Worm (Caenorhabditis elegans) whole organism, L1 larva: ENCODE data around the gene pitr-1.

Experiments
- C16A3.4 ChIP-seq: fragments of 150-350 bp; optimal IDR thresholded peaks from 2 replicates; lab custom pipeline; 2014; ENCODE audit warnings: missing biosample characterization, missing genetic modification characterization
- C34B4.2 ChIP-seq: sonication (generic microtip); optimal IDR thresholded peaks from 2 replicates; lab custom pipeline; 2017; ENCODE audit warnings: mild to moderate bottlenecking, missing genetic modification characterization, missing compliant biosample characterization
- Y116A8C.19 ChIP-seq: sonication (generic microtip); optimal IDR thresholded peaks from 2 replicates; lab custom pipeline; 2016; ENCODE audit warnings: missing compliant biosample characterization, missing genetic modification characterization, borderline replicate concordance
- aha-1 ChIP-seq: fragments of 150-350 bp; optimal IDR thresholded peaks from 2 replicates; lab custom pipeline; 2014; ENCODE audit warnings: missing biosample characterization, missing genetic modification characterization
- alr-1 ChIP-seq: fragments of 200-800 bp; sonication (Bioruptor generic); optimal IDR thresholded peaks from 2 replicates; lab custom pipeline; 2018; ENCODE audit warnings: borderline replicate concordance, mild to moderate bottlenecking, missing genetic modification characterization, missing compliant biosample characterization
- aly-2 ChIP-seq: fragments of 150-350 bp; optimal IDR thresholded peaks from 2 replicates; lab custom pipeline; 2014; ENCODE audit warnings: missing biosample characterization, missing genetic modification characterization
- ama-1 ChIP-seq: fragments of 150-350 bp; optimal IDR thresholded peaks from 2 replicates; lab custom pipeline; 2014
- blmp-1 ChIP-seq: fragments of 150-350 bp; optimal IDR thresholded peaks from 2 replicates; lab custom pipeline; 2014; ENCODE audit warnings: missing biosample characterization, missing genetic modification characterization
- dsc-1 ChIP-seq: sonication (generic microtip); optimal IDR thresholded peaks from 2 replicates; lab custom pipeline; 2016; ENCODE audit warnings: mild to moderate bottlenecking, missing genetic modification characterization, missing compliant biosample characterization
- efl-1 ChIP-seq, 4 experiments: fragments of 150-350 bp; optimal IDR thresholded peaks in 3 of 4; peaks in 1 of 4; 1 replicate in 1 of 4; 2 replicates in 3 of 4; lab custom pipeline; 2014; ENCODE audit warnings: missing biosample characterization in 2 of 4, missing genetic modification characterization in 2 of 4, missing genetic modification reagents in 2 of 4
- fkh-8 ChIP-seq: sonication (generic microtip); optimal IDR thresholded peaks from 2 replicates; lab custom pipeline; 2016; ENCODE audit warnings: mild to moderate bottlenecking, missing genetic modification characterization, missing compliant biosample characterization
- hpl-2 ChIP-seq: fragments of 150-350 bp; optimal IDR thresholded peaks from 2 replicates; lab custom pipeline; 2014; ENCODE audit warnings: missing biosample characterization, missing genetic modification reagents, missing genetic modification characterization
- irx-1 ChIP-seq: sonication (generic microtip); optimal IDR thresholded peaks from 2 replicates; lab custom pipeline; 2016; ENCODE audit warnings: missing genetic modification characterization, missing compliant biosample characterization
- jun-1 ChIP-seq: fragments of 150-350 bp; optimal IDR thresholded peaks from 2 replicates; lab custom pipeline; 2014; ENCODE audit warnings: missing biosample characterization, missing genetic modification reagents, missing genetic modification characterization
- lin-14 ChIP-seq: fragments of 200-800 bp; sonication (Bioruptor generic); optimal IDR thresholded peaks from 2 replicates; lab custom pipeline; 2018; ENCODE audit warnings: mild to moderate bottlenecking, missing genetic modification characterization, moderate library complexity, missing compliant biosample characterization
- lin-35 ChIP-seq, 2 experiments: fragments of 150-350 bp; optimal IDR thresholded peaks; 2 replicates each; lab custom pipeline; 2014; ENCODE audit warnings: missing biosample characterization in 2 of 2, missing genetic modification characterization in 2 of 2, missing genetic modification reagents in 2 of 2
- lir-3 ChIP-seq: sonication (generic microtip); optimal IDR thresholded peaks from 2 replicates; lab custom pipeline; 2016; ENCODE audit warnings: mild to moderate bottlenecking, missing genetic modification characterization, moderate library complexity, missing compliant biosample characterization; ENCODE audit not compliant: poor library complexity
- lsy-2 ChIP-seq, 2 experiments: fragments of 150-350 bp; optimal IDR thresholded peaks; 2 replicates each; lab custom pipeline; 2014; ENCODE audit warnings: missing biosample characterization in 2 of 2, missing genetic modification characterization in 2 of 2
- mab-9 ChIP-seq: fragments of 200-800 bp; sonication (Bioruptor generic); IDR thresholded peaks from 2 replicates; pipeline ENCODE4 v1.3.6; 2022; ENCODE audit warnings: missing genetic modification reagents, missing genetic modification characterization, missing compliant biosample characterization
- nhr-12 ChIP-seq: sonication (generic microtip); optimal IDR thresholded peaks from 2 replicates; lab custom pipeline; 2017; ENCODE audit warnings: missing biosample characterization, missing genetic modification characterization
- nhr-19 ChIP-seq: fragments of 200-800 bp; sonication (Bioruptor generic); conservative IDR thresholded peaks from 2 replicates; pipeline ENCODE4 v1.3.6; 2022; ENCODE audit warnings: missing genetic modification characterization, missing compliant biosample characterization
- nhr-20 ChIP-seq: sonication (generic microtip); optimal IDR thresholded peaks from 2 replicates; lab custom pipeline; 2016; ENCODE audit warnings: mild to moderate bottlenecking, missing genetic modification characterization, missing compliant biosample characterization
- nhr-71 ChIP-seq: sonication (generic microtip); optimal IDR thresholded peaks from 2 replicates; lab custom pipeline; 2016; ENCODE audit warnings: mild to moderate bottlenecking, missing genetic modification characterization, moderate library complexity, missing compliant biosample characterization
- nhr-77 ChIP-seq: fragments of 150-350 bp; optimal IDR thresholded peaks from 2 replicates; lab custom pipeline; 2014; ENCODE audit warnings: missing biosample characterization, missing genetic modification characterization
- nhr-90 ChIP-seq: sonication (generic microtip); optimal IDR thresholded peaks from 2 replicates; lab custom pipeline; 2016; ENCODE audit warnings: mild to moderate bottlenecking, missing genetic modification characterization, missing compliant biosample characterization; ENCODE audit not compliant: poor library complexity
- pag-3 ChIP-seq: sonication (generic microtip); optimal IDR thresholded peaks from 2 replicates; lab custom pipeline; 2017; ENCODE audit warnings: missing genetic modification characterization, mild to moderate bottlenecking, missing compliant biosample characterization, antibody characterized with exemption, borderline replicate concordance; ENCODE audit not compliant: insufficient read depth
- rnt-1 ChIP-seq: sonication (generic microtip); optimal IDR thresholded peaks from 2 replicates; lab custom pipeline; 2016; ENCODE audit warnings: mild to moderate bottlenecking, missing genetic modification characterization, moderate library complexity, missing compliant biosample characterization
- snpc-4 ChIP-seq: fragments of 150-350 bp; optimal IDR thresholded peaks from 2 replicates; lab custom pipeline; 2014; ENCODE audit warnings: missing biosample characterization, missing genetic modification characterization
- snu-23 ChIP-seq: sonication (generic microtip); optimal IDR thresholded peaks from 2 replicates; lab custom pipeline; 2016; ENCODE audit warnings: missing genetic modification characterization, missing compliant biosample characterization
- sox-4 ChIP-seq: sonication (generic microtip); optimal IDR thresholded peaks from 2 replicates; lab custom pipeline; 2016; ENCODE audit warnings: missing genetic modification characterization, missing compliant biosample characterization
- sptf-1 ChIP-seq: fragments of 150-350 bp; optimal IDR thresholded peaks from 2 replicates; lab custom pipeline; 2014; ENCODE audit warnings: missing biosample characterization, missing genetic modification characterization
- sup-37 ChIP-seq: fragments of 200-800 bp; sonication (Bioruptor generic); optimal IDR thresholded peaks from 2 replicates; lab custom pipeline; 2018; ENCODE audit warnings: mild to moderate bottlenecking, missing genetic modification characterization, missing compliant biosample characterization
- swsn-7 ChIP-seq: sonication (generic microtip); optimal IDR thresholded peaks from 2 replicates; lab custom pipeline; 2016; ENCODE audit warnings: missing genetic modification characterization, missing compliant biosample characterization
- tbx-2 ChIP-seq: sonication (generic microtip); optimal IDR thresholded peaks from 2 replicates; lab custom pipeline; 2016; ENCODE audit warnings: missing genetic modification characterization, missing compliant biosample characterization
- unc-130 ChIP-seq: fragments of 150-350 bp; optimal IDR thresholded peaks from 2 replicates; lab custom pipeline; 2017; ENCODE audit warnings: missing biosample characterization, missing genetic modification characterization, inconsistent platforms
- unc-86 ChIP-seq: sonication (generic microtip); optimal IDR thresholded peaks from 2 replicates; lab custom pipeline; 2016; ENCODE audit warnings: missing genetic modification characterization, missing compliant biosample characterization
- xbp-1 ChIP-seq: sonication (generic microtip); optimal IDR thresholded peaks from 2 replicates; lab custom pipeline; 2016; ENCODE audit warnings: missing genetic modification characterization, missing compliant biosample characterization
- zag-1 ChIP-seq: fragments of 150-350 bp; optimal IDR thresholded peaks from 2 replicates; lab custom pipeline; 2014; ENCODE audit warnings: missing biosample characterization, missing genetic modification characterization
- ztf-11 ChIP-seq, 2 experiments: sonication (generic microtip); optimal IDR thresholded peaks; 2 replicates each; lab custom pipeline; 2016 to 2017; ENCODE audit warnings: missing genetic modification characterization in 2 of 2, missing biosample characterization in 1 of 2, missing compliant biosample characterization in 1 of 2

The pitr-1 gene

ce11 chrIV:7426055-7426454, 32.2 kb downstream of the pitr-1 start:
- TF ChIP-seq sox-4 (tag; lab: Kevin White, UChicago) (no peak), jun-1 (no peak), lin-14 (GFP tag; lab: Kevin White, UChicago) (peak; percentile 91), Y116A8C.19 (tag; lab: Kevin White, UChicago) (no peak), nhr-77 (no peak), nhr-12 (tag; lab: Kevin White, UChicago) (no peak), zag-1 (no peak), lin-35 (GFP tag; optimal IDR thresholded peaks at IDR 0.05; lab: Kevin White, UChicago) (no peak), alr-1 (tag; lab: Kevin White, UChicago) (no peak), pag-3 (tag; lab: Kevin White, UChicago) (no peak), aha-1 (tag; lab: Kevin White, UChicago) (no peak), nhr-71 (tag; lab: Kevin White, UChicago) (peak; percentile 65), nhr-20 (tag; lab: Kevin White, UChicago) (peak; percentile 31), nhr-90 (tag; lab: Kevin White, UChicago) (no peak), C34B4.2 (no peak), swsn-7 (tag; lab: Kevin White, UChicago) (no peak), tbx-2 (tag; lab: Kevin White, UChicago) (peak; percentile 14), unc-130 (peak; percentile 33), aly-2 (tag; lab: Kevin White, UChicago) (no peak), efl-1 (optimal IDR thresholded peaks at IDR 0.05; lab: Kevin White, UChicago) (no peak), efl-1 (GFP tag; optimal IDR thresholded peaks at IDR 0.05 in 1 of 2; lab: Kevin White, UChicago) (no peak), lir-3 (no peak), rnt-1 (peak; percentile 72), C16A3.4 (tag; lab: Kevin White, UChicago) (no peak), sup-37 (GFP tag; lab: Kevin White, UChicago) (no peak), snu-23 (GFP tag; lab: Kevin White, UChicago) (peak; percentile 47), fkh-8 (no peak), unc-86 (no peak), nhr-19 (peak; percentile 47), lsy-2 (tag; optimal IDR thresholded peaks at IDR 0.05; lab: Kevin White, UChicago) (peak in 1 of 2 experiments; percentile 53)

- no peak for TF ChIP-seq hpl-2 (GFP tag; lab: Kevin White, UChicago)
- TF ChIP-seq ama-1 (lab: Kevin White, UChicago) = no peak
- peak; percentile 6 to 33 for TF ChIP-seq lsy-2 (tag; optimal IDR thresholded peaks at IDR 0.05; lab: Kevin White, UChicago)
- no peak for TF ChIP-seq irx-1
- no peak for TF ChIP-seq zag-1
- no peak for TF ChIP-seq sptf-1
- TF ChIP-seq aha-1 (tag; lab: Kevin White, UChicago) = no peak
- no peak for TF ChIP-seq xbp-1 (tag; lab: Kevin White, UChicago)
- TF ChIP-seq unc-130 = peak; percentile 10
- no peak for TF ChIP-seq efl-1 (optimal IDR thresholded peaks at IDR 0.05; lab: Kevin White, UChicago)
- peak in 1 of 2 experiments; percentile 79 for TF ChIP-seq efl-1 (GFP tag; optimal IDR thresholded peaks at IDR 0.05 in 1 of 2; lab: Kevin White, UChicago)
- TF ChIP-seq pag-3 (tag; lab: Kevin White, UChicago) = no peak
- TF ChIP-seq nhr-19 = no peak
- peak; percentile 55 for TF ChIP-seq rnt-1
- no peak for TF ChIP-seq ztf-11 (tag; optimal IDR thresholded peaks at IDR 0.05; lab: Kevin White, UChicago)
- TF ChIP-seq blmp-1 (tag; lab: Kevin White, UChicago) = no peak
- TF ChIP-seq mab-9 = no peak
- no peak for TF ChIP-seq snpc-4 (tag; lab: Kevin White, UChicago)
- TF ChIP-seq alr-1 (tag; lab: Kevin White, UChicago) = no peak
- no peak for TF ChIP-seq Y116A8C.19 (tag; lab: Kevin White, UChicago)
- peak; percentile 1 for TF ChIP-seq dsc-1 (tag; lab: Kevin White, UChicago)
- no peak for TF ChIP-seq tbx-2 (tag; lab: Kevin White, UChicago)
Measured at ce11 chrIV:7428347-7428746, 34.5 kb downstream of the pitr-1 start.
